Worm (Caenorhabditis elegans) whole organism, late embryonic: Measurements from ENCODE around the gene C24A3.4.
A peak's percentile ranks its signal among the peaks of the same experiment; 100 is the strongest.

ENCODE experiments used
- F13H6.1 ChIP-seq: sonication (generic microtip); optimal IDR thresholded peaks from 2 replicates; lab custom pipeline; 2016; ENCODE audit warnings: missing genetic modification characterization, missing compliant biosample characterization
- K02D7.2 ChIP-seq: sonication (generic microtip); optimal IDR thresholded peaks from 2 replicates; lab custom pipeline; 2017; ENCODE audit warnings: mild to moderate bottlenecking, missing genetic modification characterization, missing compliant biosample characterization
- T23F11.4 ChIP-seq: fragments of 200-800 bp; sonication (Bioruptor generic); optimal IDR thresholded peaks from 2 replicates; lab custom pipeline; 2018; ENCODE audit warnings: mild to moderate bottlenecking, missing genetic modification characterization, missing compliant biosample characterization
- ahr-1 ChIP-seq: sonication (generic microtip); optimal IDR thresholded peaks from 2 replicates; lab custom pipeline; 2016; ENCODE audit warnings: missing genetic modification characterization, missing compliant biosample characterization
- ceh-18 ChIP-seq: sonication (generic microtip); optimal IDR thresholded peaks from 2 replicates; lab custom pipeline; 2016; ENCODE audit warnings: missing genetic modification characterization, missing compliant biosample characterization
- ceh-19 ChIP-seq: fragments of 200-800 bp; sonication (Bioruptor generic); optimal IDR thresholded peaks from 2 replicates; lab custom pipeline; 2018; ENCODE audit warnings: mild to moderate bottlenecking, missing genetic modification characterization, missing compliant biosample characterization
- ceh-22 ChIP-seq: sonication (generic microtip); optimal IDR thresholded peaks from 2 replicates; lab custom pipeline; 2017; ENCODE audit warnings: missing biosample characterization, missing genetic modification characterization
- ceh-45 ChIP-seq: fragments of 200-800 bp; sonication (Bioruptor generic); IDR thresholded peaks from 2 replicates; pipeline ENCODE4 v1.3.6; 2022; ENCODE audit warnings: missing genetic modification reagents, missing genetic modification characterization, missing compliant biosample characterization
- ceh-6 ChIP-seq: fragments of 200-800 bp; sonication (Bioruptor generic); optimal IDR thresholded peaks from 2 replicates; lab custom pipeline; 2018; ENCODE audit warnings: mild to moderate bottlenecking, missing genetic modification characterization, missing compliant biosample characterization
- ceh-9 ChIP-seq: sonication (generic microtip); optimal IDR thresholded peaks from 2 replicates; lab custom pipeline; 2016; ENCODE audit warnings: mild to moderate bottlenecking, missing genetic modification characterization, inconsistent platforms, missing compliant biosample characterization
- dmd-4 ChIP-seq: sonication (generic microtip); optimal IDR thresholded peaks from 2 replicates; lab custom pipeline; 2016; ENCODE audit warnings: borderline replicate concordance, missing genetic modification characterization, missing compliant biosample characterization
- dve-1 ChIP-seq: sonication (generic microtip); optimal IDR thresholded peaks from 2 replicates; lab custom pipeline; 2017; ENCODE audit warnings: antibody characterized with exemption, mild to moderate bottlenecking, missing genetic modification characterization, missing compliant biosample characterization
- ets-4 ChIP-seq: sonication (generic microtip); optimal IDR thresholded peaks from 2 replicates; lab custom pipeline; 2016; ENCODE audit warnings: missing genetic modification characterization, missing compliant biosample characterization
- eyg-1 ChIP-seq: sonication (generic microtip); optimal IDR thresholded peaks from 2 replicates; lab custom pipeline; 2016; ENCODE audit warnings: missing genotype, missing genetic modification characterization, missing compliant biosample characterization
- fax-1 ChIP-seq: sonication (generic microtip); optimal IDR thresholded peaks from 2 replicates; lab custom pipeline; 2016; ENCODE audit warnings: missing genotype, missing genetic modification characterization, missing compliant biosample characterization
- hlh-15 ChIP-seq: sonication (generic microtip); optimal IDR thresholded peaks from 2 replicates; lab custom pipeline; 2016; ENCODE audit warnings: missing genetic modification characterization, missing compliant biosample characterization
- hlh-30 ChIP-seq: sonication (generic microtip); optimal IDR thresholded peaks from 2 replicates; lab custom pipeline; 2017; ENCODE audit warnings: antibody characterized with exemption, missing genetic modification characterization, missing compliant biosample characterization; ENCODE audit not compliant: insufficient read depth
- hlh-6 ChIP-seq: sonication (generic microtip); optimal IDR thresholded peaks from 2 replicates; lab custom pipeline; 2016; ENCODE audit warnings: missing genotype, missing genetic modification characterization, missing compliant biosample characterization
- lim-6 ChIP-seq: sonication (generic microtip); optimal IDR thresholded peaks from 2 replicates; lab custom pipeline; 2016; ENCODE audit warnings: missing genetic modification characterization, missing compliant biosample characterization
- madf-2 ChIP-seq: sonication (generic microtip); optimal IDR thresholded peaks from 2 replicates; lab custom pipeline; 2017; ENCODE audit warnings: missing genetic modification characterization, missing compliant biosample characterization
- mec-3 ChIP-seq: sonication (generic microtip); optimal IDR thresholded peaks from 2 replicates; lab custom pipeline; 2016; ENCODE audit warnings: borderline replicate concordance, missing genetic modification characterization, missing compliant biosample characterization
- nhr-232 ChIP-seq: sonication (generic microtip); optimal IDR thresholded peaks from 2 replicates; lab custom pipeline; 2016; ENCODE audit warnings: missing genetic modification characterization, missing compliant biosample characterization
- npax-4 ChIP-seq: sonication (generic microtip); optimal IDR thresholded peaks from 2 replicates; lab custom pipeline; 2016; ENCODE audit warnings: missing genetic modification characterization, missing compliant biosample characterization
- pat-9 ChIP-seq: fragments of 200-800 bp; sonication (Bioruptor generic); optimal IDR thresholded peaks from 2 replicates; lab custom pipeline; 2018; ENCODE audit warnings: mild to moderate bottlenecking, missing genetic modification characterization, moderate library complexity, missing compliant biosample characterization
- pax-1 ChIP-seq: fragments of 150-350 bp; optimal IDR thresholded peaks from 2 replicates; lab custom pipeline; 2014; ENCODE audit warnings: missing biosample characterization, missing genetic modification characterization
- pha-2 ChIP-seq: sonication (generic microtip); optimal IDR thresholded peaks from 2 replicates; lab custom pipeline; 2017; ENCODE audit warnings: mild to moderate bottlenecking, missing genetic modification characterization, missing compliant biosample characterization
- sdc-2 ChIP-seq: sonication (generic microtip); optimal IDR thresholded peaks from 2 replicates; lab custom pipeline; 2016; ENCODE audit warnings: missing genotype, missing genetic modification characterization, missing compliant biosample characterization
- sox-2 ChIP-seq: fragments of 200-800 bp; sonication (Bioruptor generic); IDR thresholded peaks from 2 replicates; pipeline ENCODE4 v1.3.6; 2022; ENCODE audit warnings: missing genetic modification reagents, missing genetic modification characterization, missing compliant biosample characterization
- sox-4 ChIP-seq: sonication (generic microtip); optimal IDR thresholded peaks from 2 replicates; lab custom pipeline; 2017; ENCODE audit warnings: mild to moderate bottlenecking, missing genetic modification characterization, inconsistent platforms, missing compliant biosample characterization
- tbx-2 ChIP-seq: sonication (generic microtip); optimal IDR thresholded peaks from 2 replicates; lab custom pipeline; 2016; ENCODE audit warnings: missing genetic modification characterization, missing compliant biosample characterization
- ttx-3 ChIP-seq: sonication (generic microtip); optimal IDR thresholded peaks from 2 replicates; lab custom pipeline; 2016; ENCODE audit warnings: missing genetic modification reagents, missing genetic modification characterization, missing compliant biosample characterization
- unc-3 ChIP-seq, 2 experiments: fragments of 200-800 bp in 1 of 2; sonication (Bioruptor generic) in 1 of 2; sonication (generic microtip) in 1 of 2; conservative IDR thresholded peaks in 1 of 2; optimal IDR thresholded peaks in 1 of 2; 2 replicates each; pipeline versions ENCODE4 v1.3.6 to Lab custom; 2016 to 2022; ENCODE audit warnings: missing compliant biosample characterization in 2 of 2, missing genetic modification characterization in 2 of 2, missing genetic modification reagents in 1 of 2
- unc-42 ChIP-seq: sonication (generic microtip); optimal IDR thresholded peaks from 2 replicates; lab custom pipeline; 2016; ENCODE audit warnings: missing genotype, missing genetic modification characterization, missing compliant biosample characterization
- zip-5 ChIP-seq: sonication (generic microtip); optimal IDR thresholded peaks from 2 replicates; lab custom pipeline; 2016; ENCODE audit warnings: missing genetic modification characterization, missing compliant biosample characterization
- ztf-16 ChIP-seq: sonication (generic microtip); optimal IDR thresholded peaks from 2 replicates; lab custom pipeline; 2017; ENCODE audit warnings: missing genetic modification characterization, missing compliant biosample characterization

Gene C24A3.4

DNA sequence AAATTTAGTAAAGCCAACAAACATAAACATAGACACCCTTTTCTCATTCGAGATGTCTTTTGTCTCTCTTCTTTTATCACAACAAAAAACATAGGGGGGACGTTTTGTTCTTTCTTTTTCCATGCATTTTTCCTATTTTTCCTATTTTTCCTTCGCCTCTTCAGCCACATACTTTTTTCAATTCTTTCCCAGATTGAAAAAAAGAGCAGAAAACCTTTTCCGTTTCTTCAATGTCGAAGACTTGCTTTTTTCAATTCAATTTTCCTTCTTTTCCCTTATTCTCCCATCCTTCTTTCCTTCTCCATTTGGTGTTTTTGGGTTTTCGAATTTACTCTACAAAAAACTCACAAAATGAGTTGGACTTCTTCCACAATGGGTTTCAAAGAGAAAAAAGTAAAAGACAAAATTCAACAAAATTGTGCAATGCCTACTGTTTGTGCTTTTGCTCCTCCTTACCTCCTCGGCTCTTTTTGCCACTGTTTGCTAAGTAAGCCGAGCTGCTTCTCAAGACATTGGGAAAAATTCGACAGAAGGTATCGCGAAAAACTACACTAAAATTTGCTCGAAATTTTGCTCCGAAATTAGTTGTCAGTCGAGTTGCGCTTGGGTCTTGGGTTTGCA, 4.4 kb downstream of the C24A3.4 start:
- TF ChIP-seq ttx-3 (tag; lab: Kevin White, UChicago) (no peak), dmd-4 (tag; lab: Kevin White, UChicago) (no peak), K02D7.2 (tag; lab: Kevin White, UChicago) (no peak), mec-3 (tag; lab: Kevin White, UChicago) (no peak), ceh-45 (GFP tag; lab: Robert Waterston, UW) (no peak), ceh-18 (no peak), eyg-1 (tag; lab: Kevin White, UChicago) (no peak), unc-42 (tag; lab: Kevin White, UChicago) (peak; percentile 78), fax-1 (no peak), sox-2 (no peak), hlh-6 (tag; lab: Kevin White, UChicago) (peak; percentile 34), pax-1 (tag; lab: Kevin White, UChicago) (no peak)

- no peak for TF ChIP-seq ztf-16 (tag; lab: Kevin White, UChicago)
- peak; percentile 28 for TF ChIP-seq unc-42 (tag; lab: Kevin White, UChicago)
Measured at ce11 chrX:8997450-8998075, 5.4 kb downstream of the C24A3.4 start, which contains the start of gene C24A3.2. Gene C24A3.2 (plus strand): TSS chrX:8997500.

DNA sequence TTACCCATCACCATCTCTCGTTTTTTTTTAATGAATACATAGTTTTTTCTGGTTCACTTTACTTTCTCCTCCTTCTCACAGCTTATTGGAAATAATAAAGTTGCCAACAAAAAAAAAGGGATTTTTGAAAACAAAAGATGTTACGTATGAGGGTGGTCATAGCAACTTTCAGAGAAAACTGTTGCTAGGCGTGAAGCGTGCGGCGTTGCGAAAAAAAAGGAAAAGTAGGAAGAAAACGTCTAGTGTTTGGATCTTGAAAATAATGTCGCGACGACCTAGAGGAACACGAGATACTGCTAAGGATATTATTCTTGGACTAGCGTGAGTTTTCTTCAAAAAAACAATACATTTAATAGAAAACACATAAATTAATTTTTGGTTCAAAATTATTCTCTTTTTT, 6.6 kb downstream of the C24A3.4 start, which contains the start of gene C24A3.1:
C24A3.1 (plus strand) TSS at position 263 of the 400 bp plus-strand sequence.
- TF ChIP-seq tbx-2, result no peak
- no peak for TF ChIP-seq ceh-19
- no peak for TF ChIP-seq K02D7.2 (tag; lab: Kevin White, UChicago)
- TF ChIP-seq ztf-16 (tag; lab: Kevin White, UChicago), result no peak
- TF ChIP-seq ceh-6 (GFP tag; lab: Kevin White, UChicago), result no peak
- no peak for TF ChIP-seq nhr-232 (tag; lab: Kevin White, UChicago)
- no peak for TF ChIP-seq unc-42 (tag; lab: Kevin White, UChicago)
- TF ChIP-seq zip-5, result no peak
- no peak for TF ChIP-seq sdc-2
- no peak for TF ChIP-seq hlh-15 (tag; lab: Kevin White, UChicago)
- TF ChIP-seq F13H6.1 (tag; lab: Kevin White, UChicago), result no peak

- no peak for TF ChIP-seq ttx-3 (tag; lab: Kevin White, UChicago)
- no peak for TF ChIP-seq sdc-2
- no peak for TF ChIP-seq unc-42 (tag; lab: Kevin White, UChicago)
- no peak for TF ChIP-seq ahr-1 (tag; lab: Kevin White, UChicago)
- TF ChIP-seq ceh-18, result no peak
- TF ChIP-seq mec-3 (tag; lab: Kevin White, UChicago), result no peak
- TF ChIP-seq npax-4 (tag; lab: Kevin White, UChicago), result no peak
- no peak for TF ChIP-seq pat-9 (tag; lab: Kevin White, UChicago)
- TF ChIP-seq T23F11.4 (GFP tag; lab: Kevin White, UChicago), result no peak
- no peak for TF ChIP-seq dve-1 (tag; lab: Kevin White, UChicago)
- TF ChIP-seq eyg-1 (tag; lab: Kevin White, UChicago), result no peak
- TF ChIP-seq hlh-30 (tag; lab: Kevin White, UChicago), result no peak
Measured at ce11 chrX:9010418-9010817, 18.2 kb downstream of the C24A3.4 start, which contains the start of gene C24A3.9. Gene C24A3.9 (minus strand): TSS chrX:9010518.

DNA sequence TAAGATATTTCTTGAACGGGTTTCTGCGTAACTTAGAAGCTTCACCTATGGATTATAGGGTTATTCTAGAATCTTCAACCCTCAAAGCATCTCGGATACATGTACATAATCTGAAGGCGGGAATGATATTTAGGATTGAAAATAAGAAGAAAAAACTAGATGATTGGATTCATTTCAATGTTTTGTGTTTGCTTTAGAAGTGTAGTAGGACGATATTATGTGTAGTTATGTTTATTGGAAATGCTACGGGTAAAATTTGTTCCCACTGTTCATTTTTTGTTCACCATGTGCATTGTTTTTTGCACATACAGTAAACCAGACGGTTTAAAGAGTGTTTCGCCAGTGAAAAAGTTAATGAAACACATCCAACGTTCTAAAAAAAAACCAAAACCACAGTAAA, 19.3 kb downstream of the C24A3.4 start:
- no peak for TF ChIP-seq ceh-22 (tag; lab: Kevin White, UChicago)

ce11 chrX:9014451-9014850, 22.2 kb downstream of the C24A3.4 start:
- no peak for TF ChIP-seq dve-1 (tag; lab: Kevin White, UChicago)
- TF ChIP-seq madf-2, result no peak
- no peak for TF ChIP-seq lim-6
- no peak for TF ChIP-seq sdc-2
- TF ChIP-seq pha-2 (tag; lab: Kevin White, UChicago), result no peak
- TF ChIP-seq pat-9 (tag; lab: Kevin White, UChicago), result no peak
- TF ChIP-seq fax-1, result no peak
- no peak for TF ChIP-seq mec-3 (tag; lab: Kevin White, UChicago)
- TF ChIP-seq T23F11.4 (GFP tag; lab: Kevin White, UChicago), result no peak
- TF ChIP-seq tbx-2, result no peak
- TF ChIP-seq ets-4, result no peak
- no peak for TF ChIP-seq F13H6.1 (tag; lab: Kevin White, UChicago)
- TF ChIP-seq sox-4 (tag; lab: Kevin White, UChicago), result no peak
- TF ChIP-seq ztf-16 (tag; lab: Kevin White, UChicago), result no peak
- no peak for TF ChIP-seq unc-3 (GFP tag; conservative IDR thresholded peaks at IDR 0.05; lab: Robert Waterston, UW)
- TF ChIP-seq unc-3 (tag; optimal IDR thresholded peaks at IDR 0.05; lab: Kevin White, UChicago), result no peak
- no peak for TF ChIP-seq ceh-22 (tag; lab: Kevin White, UChicago)
- TF ChIP-seq ceh-9 (tag; lab: Kevin White, UChicago), result no peak
